Fruit fly (Drosophila melanogaster) whole organism, embryonic: ENCODE data around the gene Nup358.
A peak's percentile ranks its signal among the peaks of the same experiment; 100 is the strongest.

Experiments
- Aef1 ChIP-seq: fragments of 200-800 bp; sonication (Bioruptor generic); IDR thresholded peaks from 3 replicates; pipeline ENCODE4 v1.3.6; 2022; ENCODE audit warnings: missing biosample characterization, missing genetic modification characterization
- B-H2 ChIP-seq: fragments of 200-800 bp; sonication (Bioruptor generic); optimal IDR thresholded peaks from 2 replicates; lab custom pipeline; 2018; ENCODE audit warnings: missing biosample characterization, mild to moderate bottlenecking, missing genetic modification characterization
- Blimp-1 ChIP-seq: fragments of 200-800 bp; sonication (Bioruptor generic); optimal IDR thresholded peaks from 3 replicates; lab custom pipeline; 2018; ENCODE audit warnings: missing biosample characterization, missing genetic modification characterization, mild to moderate bottlenecking, moderate library complexity, missing genetic modification reagents
- BtbVII ChIP-seq: fragments of 200-800 bp; sonication (Bioruptor generic); optimal IDR thresholded peaks from 3 replicates; lab custom pipeline; 2017; ENCODE audit warnings: missing biosample characterization, mild to moderate bottlenecking, missing genetic modification characterization
- C15 ChIP-seq: fragments of 200-800 bp; sonication (Bioruptor generic); IDR thresholded peaks from 3 replicates; pipeline ENCODE4 v1.3.6; 2022; ENCODE audit warnings: missing biosample characterization, missing genetic modification characterization
- CG11093 ChIP-seq: fragments of 200-800 bp; sonication (Bioruptor generic); IDR thresholded peaks from 3 replicates; pipeline ENCODE4 v1.3.6; 2022; ENCODE audit warnings: missing biosample characterization, missing genetic modification characterization
- CG11398 ChIP-seq: fragments of 200-800 bp; sonication (Bioruptor generic); optimal IDR thresholded peaks from 2 replicates; lab custom pipeline; 2016; ENCODE audit warnings: missing biosample characterization, missing genetic modification characterization
- CG12299 ChIP-seq: fragments of 200-800 bp; sonication (Bioruptor generic); optimal IDR thresholded peaks from 2 replicates; lab custom pipeline; 2018; ENCODE audit warnings: missing biosample characterization, mild to moderate bottlenecking, missing genetic modification characterization
- CG12391 ChIP-seq: fragments of 200-800 bp; sonication (Bioruptor generic); optimal IDR thresholded peaks from 3 replicates; lab custom pipeline; 2018; ENCODE audit warnings: missing biosample characterization, mild to moderate bottlenecking, missing genetic modification characterization, moderate library complexity
- CG12769 ChIP-seq: fragments of 200-800 bp; sonication (Bioruptor generic); optimal IDR thresholded peaks from 2 replicates; lab custom pipeline; 2019; ENCODE audit warnings: missing biosample characterization, mild to moderate bottlenecking, missing genetic modification characterization, moderate library complexity
- CG2116 ChIP-seq: fragments of 200-800 bp; sonication (Bioruptor generic); optimal IDR thresholded peaks from 3 replicates; lab custom pipeline; 2018; ENCODE audit warnings: missing biosample characterization, mild to moderate bottlenecking, missing genetic modification characterization
- CG32772 ChIP-seq: fragments of 200-800 bp; sonication (Bioruptor generic); IDR thresholded peaks from 2 replicates; pipeline ENCODE4 v1.3.6; 2022; ENCODE audit warnings: missing biosample characterization, missing genetic modification characterization
- CG6272 ChIP-seq: fragments of 200-800 bp; sonication (Bioruptor generic); IDR thresholded peaks from 2 replicates; pipeline ENCODE4 v1.3.6; 2022; ENCODE audit warnings: missing biosample characterization, missing genetic modification characterization
- CG9876 ChIP-seq: fragments of 200-800 bp; sonication (Bioruptor generic); optimal IDR thresholded peaks from 2 replicates; lab custom pipeline; 2016; ENCODE audit warnings: missing biosample characterization, missing genetic modification characterization
- CrebB ChIP-seq: fragments of 200-800 bp; sonication (Bioruptor generic); optimal IDR thresholded peaks from 3 replicates; lab custom pipeline; 2018; ENCODE audit warnings: missing biosample characterization, mild to moderate bottlenecking, missing genetic modification characterization
- Dbx ChIP-seq: fragments of 200-800 bp; sonication (Bioruptor generic); IDR thresholded peaks from 3 replicates; pipeline ENCODE4 v1.3.6; 2022; ENCODE audit warnings: missing biosample characterization, missing genetic modification characterization
- Elba2 ChIP-seq: fragments of 200-800 bp; sonication (Bioruptor generic); optimal IDR thresholded peaks from 3 replicates; lab custom pipeline; 2016; ENCODE audit warnings: missing biosample characterization, missing genetic modification characterization
- Ets65A ChIP-seq: fragments of 200-800 bp; sonication (Bioruptor generic); peaks from one replicate; lab custom pipeline; 2016; ENCODE audit warnings: missing biosample characterization, missing genetic modification characterization
- Ets97D ChIP-seq: fragments of 200-800 bp; sonication (Bioruptor generic); optimal IDR thresholded peaks from 3 replicates; lab custom pipeline; 2016; ENCODE audit warnings: missing biosample characterization, missing genetic modification characterization
- Fer1 ChIP-seq: fragments of 200-800 bp; sonication (Bioruptor generic); optimal IDR thresholded peaks from 2 replicates; lab custom pipeline; 2017; ENCODE audit warnings: missing biosample characterization, mild to moderate bottlenecking, missing genetic modification characterization
- Gug ChIP-seq: fragments of 200-800 bp; sonication (Bioruptor generic); IDR thresholded peaks from 4 replicates; pipeline ENCODE4 v1.3.6; 2022; ENCODE audit warnings: missing biosample characterization, missing genetic modification characterization
- H2.0 ChIP-seq: fragments of 200-800 bp; sonication (Bioruptor generic); IDR thresholded peaks from 2 replicates; pipeline ENCODE4 v1.3.6; 2022; ENCODE audit warnings: missing biosample characterization, missing genetic modification characterization
- Mrtf ChIP-seq: fragments of 200-800 bp; sonication (Bioruptor generic); IDR thresholded peaks from 3 replicates; pipeline ENCODE4 v1.3.6; 2022; ENCODE audit warnings: missing biosample characterization, missing genetic modification characterization
- Opbp ChIP-seq: fragments of 200-800 bp; sonication (Bioruptor generic); IDR thresholded peaks from 3 replicates; pipeline ENCODE4 v1.3.6; 2022; ENCODE audit warnings: missing biosample characterization, missing genetic modification characterization; ENCODE audit not compliant: partially characterized antibody
- Ravus ChIP-seq: fragments of 200-800 bp; sonication (Bioruptor generic); IDR thresholded peaks from 2 replicates; pipeline ENCODE4 v1.3.6; 2022; ENCODE audit warnings: missing biosample characterization, missing genetic modification characterization
- Side ChIP-seq: fragments of 200-800 bp; sonication (Bioruptor generic); optimal IDR thresholded peaks from 2 replicates; lab custom pipeline; 2016; ENCODE audit warnings: missing biosample characterization, missing genetic modification characterization
- Six4 ChIP-seq: fragments of 200-800 bp; sonication (Bioruptor generic); optimal IDR thresholded peaks from 2 replicates; lab custom pipeline; 2016; ENCODE audit warnings: missing biosample characterization, missing genetic modification characterization
- Vsx1 ChIP-seq: fragments of 200-800 bp; sonication (Bioruptor generic); optimal IDR thresholded peaks from 2 replicates; lab custom pipeline; 2017; ENCODE audit warnings: missing biosample characterization, mild to moderate bottlenecking, missing genetic modification characterization, missing genetic modification reagents
- Xbp1 ChIP-seq: fragments of 200-800 bp; sonication (Bioruptor generic); optimal IDR thresholded peaks from 3 replicates; lab custom pipeline; 2016; ENCODE audit warnings: missing biosample characterization, mild to moderate bottlenecking, missing genetic modification characterization
- YL-1 ChIP-seq: fragments of 200-800 bp; sonication (Bioruptor generic); optimal IDR thresholded peaks from 3 replicates; lab custom pipeline; 2017; ENCODE audit warnings: missing biosample characterization, mild to moderate bottlenecking, missing genetic modification characterization
- chinmo ChIP-seq: fragments of 200-800 bp; sonication (Bioruptor generic); IDR thresholded peaks from 4 replicates; pipeline ENCODE4 v1.3.6; 2022; ENCODE audit warnings: missing biosample characterization, missing genetic modification characterization; ENCODE audit not compliant: partially characterized antibody
- dmrt99B ChIP-seq: fragments of 200-800 bp; sonication (Bioruptor generic); optimal IDR thresholded peaks from 2 replicates; lab custom pipeline; 2018; ENCODE audit warnings: missing biosample characterization, mild to moderate bottlenecking, missing genetic modification characterization, moderate library complexity
- dpn ChIP-seq, 2 experiments: fragments of 200-800 bp; sonication (Bioruptor generic); optimal IDR thresholded peaks; 3 replicates each; lab custom pipeline; 2016; ENCODE audit warnings: missing biosample characterization in 2 of 2, missing genetic modification characterization in 2 of 2
- esg ChIP-seq: fragments of 200-800 bp; sonication (Bioruptor generic); conservative IDR thresholded peaks from 2 replicates; pipeline ENCODE4 v1.3.6; 2022; ENCODE audit warnings: missing biosample characterization, missing genetic modification characterization
- ham ChIP-seq: fragments of 200-800 bp; sonication (Bioruptor generic); IDR thresholded peaks from 2 replicates; pipeline ENCODE4 v1.3.6; 2022; ENCODE audit warnings: missing biosample characterization, missing genetic modification characterization
- insv ChIP-seq, 2 experiments: fragments of 200-800 bp; sonication (Bioruptor generic); optimal IDR thresholded peaks; 3 replicates each; lab custom pipeline; 2016 to 2018; ENCODE audit warnings: missing biosample characterization in 2 of 2, missing genetic modification characterization in 2 of 2
- lab ChIP-seq: fragments of 200-800 bp; sonication (Bioruptor generic); optimal IDR thresholded peaks from 3 replicates; lab custom pipeline; 2017; ENCODE audit warnings: missing biosample characterization, missing genetic modification characterization, mild to moderate bottlenecking, moderate library complexity, missing genetic modification reagents
- lov ChIP-seq, 2 experiments: fragments of 200-800 bp in 1 of 2; fragments of >200 bp in 1 of 2; sonication (Bioruptor generic) in 1 of 2; IDR thresholded peaks in 1 of 2; optimal IDR thresholded peaks in 1 of 2; 2 replicates in 1 of 2; 3 replicates in 1 of 2; pipeline versions ENCODE4 v1.3.6 to Lab custom; 2017 to 2022; ENCODE audit warnings: missing biosample characterization in 1 of 2, missing genetic modification characterization in 1 of 2
- luna ChIP-seq: fragments of 200-800 bp; sonication (Bioruptor generic); optimal IDR thresholded peaks from 2 replicates; lab custom pipeline; 2016; ENCODE audit warnings: missing biosample characterization, missing genetic modification characterization
- nerfin-1 ChIP-seq: fragments of 200-800 bp; sonication (Bioruptor generic); optimal IDR thresholded peaks from 3 replicates; lab custom pipeline; 2019; ENCODE audit warnings: missing biosample characterization, mild to moderate bottlenecking, missing genetic modification characterization, moderate library complexity
- odd ChIP-seq: fragments of 200-800 bp; sonication (Bioruptor generic); optimal IDR thresholded peaks from 2 replicates; lab custom pipeline; 2017; ENCODE audit warnings: missing biosample characterization, mild to moderate bottlenecking, missing genetic modification characterization
- salm ChIP-seq: fragments of 200-800 bp; sonication (Bioruptor generic); optimal IDR thresholded peaks from 2 replicates; lab custom pipeline; 2018; ENCODE audit warnings: missing biosample characterization, mild to moderate bottlenecking, missing genetic modification characterization
- tgo ChIP-seq: fragments of 200-800 bp; sonication (Bioruptor generic); IDR thresholded peaks from 3 replicates; pipeline ENCODE4 v1.3.6; 2022; ENCODE audit warnings: missing biosample characterization, missing genetic modification characterization
- toy ChIP-seq: fragments of 200-800 bp; sonication (Bioruptor generic); IDR thresholded peaks from 2 replicates; pipeline ENCODE4 v1.3.6; 2022; ENCODE audit warnings: missing biosample characterization, missing genetic modification characterization

Gene Nup358

dm6 chr3R:25221203-25221807, 27.8 kb upstream of the Nup358 start, which contains the start of gene Alg9 (continued):
- TF ChIP-seq insv (GFP tag; optimal IDR thresholded peaks at IDR 0.05; lab: Kevin White, UChicago) = no peak
- no peak for TF ChIP-seq esg (GFP tag; lab: Robert Waterston, UW)
- TF ChIP-seq Ets97D (GFP tag; lab: Kevin White, UChicago) = peak; percentile 74
- no peak for TF ChIP-seq odd (GFP tag; lab: Kevin White, UChicago)
- no peak for TF ChIP-seq CG11398 (GFP tag; lab: Kevin White, UChicago)
- TF ChIP-seq CG32772 (GFP tag; lab: Robert Waterston, UW) = no peak
- peak; percentile 96 for TF ChIP-seq chinmo (GFP tag; lab: Robert Waterston, UW)
- TF ChIP-seq Mrtf (GFP tag; lab: Robert Waterston, UW) = no peak
- no peak for TF ChIP-seq H2.0 (GFP tag; lab: Robert Waterston, UW)
- no peak for TF ChIP-seq CG12391 (tag; lab: Kevin White, UChicago)

- TF ChIP-seq BtbVII (GFP tag; lab: Kevin White, UChicago) = no peak
- TF ChIP-seq B-H2 (GFP tag; lab: Kevin White, UChicago) = no peak
- peak; percentile 91 for TF ChIP-seq Ets65A (GFP tag; lab: Kevin White, UChicago)
Measured at dm6 chr3R:25225483-25225882, 23.7 kb upstream of the Nup358 start.

dm6 chr3R:25232271-25232989, 16.7 kb upstream of the Nup358 start, which contains the start of gene Cad96Cb:
Cad96Cb (minus strand) TSS chr3R:25232321.
- TF ChIP-seq Xbp1 = peak; percentile 77
- peak; percentile 64 for TF ChIP-seq CG2116 (GFP tag; lab: Kevin White, UChicago)
- peak; percentile 66 to 80 for TF ChIP-seq dpn (GFP tag; optimal IDR thresholded peaks at IDR 0.05; lab: Kevin White, UChicago)
- TF ChIP-seq Fer1 = no peak
- TF ChIP-seq CG12769 (tag; lab: Kevin White, UChicago) = no peak
- peak; percentile 71 for TF ChIP-seq Side
- no peak for TF ChIP-seq ham
- TF ChIP-seq B-H2 (GFP tag; lab: Kevin White, UChicago) = no peak
- no peak for TF ChIP-seq lov (optimal IDR thresholded peaks at IDR 0.05; lab: Kevin White, UChicago)
- no peak for TF ChIP-seq lov (GFP tag; IDR thresholded peaks at IDR 0.05; lab: Robert Waterston, UW)
- peak; percentile 69 for TF ChIP-seq CG11398 (GFP tag; lab: Kevin White, UChicago)
- TF ChIP-seq Elba2 = no peak
- peak; percentile 27 for TF ChIP-seq CG9876 (GFP tag; lab: Kevin White, UChicago)
- TF ChIP-seq Six4 = peak; percentile 78
- no peak for TF ChIP-seq CG6272 (GFP tag; lab: Robert Waterston, UW)
- TF ChIP-seq CG11093 (GFP tag; lab: Robert Waterston, UW) = 0 out of 3 replicates have a peak, but pooled peaks have one; percentile 55
- peak; percentile 77 for TF ChIP-seq salm (tag; lab: Kevin White, UChicago)
- peak; percentile 83 for TF ChIP-seq Blimp-1 (GFP tag; lab: Kevin White, UChicago)
- TF ChIP-seq tgo (GFP tag; lab: Robert Waterston, UW) = peak; percentile 64
- TF ChIP-seq C15 = no peak; the same call in 2 of the 3 replicates
- TF ChIP-seq nerfin-1 (tag; lab: Kevin White, UChicago) = peak; percentile 88
- no peak for TF ChIP-seq Dbx (GFP tag; lab: Robert Waterston, UW)
- TF ChIP-seq dmrt99B (tag; lab: Kevin White, UChicago) = peak; percentile 93
- no peak for TF ChIP-seq luna
- TF ChIP-seq Vsx1 (GFP tag; lab: Kevin White, UChicago) = peak; percentile 75
- TF ChIP-seq Gug (GFP tag; lab: Robert Waterston, UW) = peak; percentile 36; the same call in 2 of the 4 replicates
- TF ChIP-seq lab (GFP tag; lab: Kevin White, UChicago) = peak; percentile 71
- TF ChIP-seq Ravus = no peak
- TF ChIP-seq toy (GFP tag; lab: Robert Waterston, UW) = no peak
- peak; percentile 9 for TF ChIP-seq YL-1 (GFP tag; lab: Kevin White, UChicago)
- TF ChIP-seq Aef1 (GFP tag; lab: Robert Waterston, UW) = peak; percentile 45; the same call in 1 of the 3 replicates
- TF ChIP-seq chinmo (GFP tag; lab: Robert Waterston, UW) = no peak
- no peak for TF ChIP-seq Opbp (GFP tag; lab: Robert Waterston, UW)
- TF ChIP-seq CG12299 = peak; percentile 8
- TF ChIP-seq CrebB (tag; lab: Kevin White, UChicago) = peak; percentile 26
